Worm (Caenorhabditis elegans) whole organism, L3 larva: ENCODE measurements around the gene his-2.

Experiments used
- ama-1 ChIP-seq: fragments of 150-350 bp; optimal IDR thresholded peaks from 2 replicates; lab custom pipeline; 2018
- egl-27 ChIP-seq: sonication (generic microtip); optimal IDR thresholded peaks from 4 replicates; lab custom pipeline; 2017; ENCODE audit warnings: missing biosample characterization, missing genetic modification reagents, missing genetic modification characterization
- jun-1 ChIP-seq: fragments of 150-350 bp; optimal IDR thresholded peaks from 2 replicates; lab custom pipeline; 2014; ENCODE audit warnings: missing biosample characterization, missing genetic modification reagents, missing genetic modification characterization
- mml-1 ChIP-seq: fragments of 150-350 bp; sonication (generic microtip); optimal IDR thresholded peaks from 3 replicates; lab custom pipeline; 2014; ENCODE audit warnings: missing biosample characterization, missing genetic modification characterization
- nhr-11 ChIP-seq: fragments of 150-350 bp; optimal IDR thresholded peaks from 2 replicates; lab custom pipeline; 2014; ENCODE audit warnings: missing biosample characterization, missing genetic modification characterization
- nhr-25 ChIP-seq: sonication (generic microtip); optimal IDR thresholded peaks from 2 replicates; lab custom pipeline; 2017; ENCODE audit warnings: missing biosample characterization, missing genetic modification characterization
- nhr-76 ChIP-seq: fragments of 150-350 bp; sonication (generic microtip); optimal IDR thresholded peaks from 5 replicates; lab custom pipeline; 2014; ENCODE audit warnings: missing biosample characterization, missing genetic modification characterization
- pha-4 ChIP-seq: fragments of 150-350 bp; optimal IDR thresholded peaks from 2 replicates; lab custom pipeline; 2014; ENCODE audit warnings: missing biosample characterization, missing genetic modification reagents, missing genetic modification characterization
- pqm-1 ChIP-seq: fragments of 150-350 bp; optimal IDR thresholded peaks from 2 replicates; lab custom pipeline; 2017; ENCODE audit warnings: missing biosample characterization, missing genetic modification characterization, inconsistent platforms
- unc-62 ChIP-seq: fragments of 150-350 bp; sonication (generic microtip); optimal IDR thresholded peaks from 4 replicates; lab custom pipeline; 2014; ENCODE audit warnings: missing biosample characterization, missing genetic modification reagents, missing genetic modification characterization

DNA sequence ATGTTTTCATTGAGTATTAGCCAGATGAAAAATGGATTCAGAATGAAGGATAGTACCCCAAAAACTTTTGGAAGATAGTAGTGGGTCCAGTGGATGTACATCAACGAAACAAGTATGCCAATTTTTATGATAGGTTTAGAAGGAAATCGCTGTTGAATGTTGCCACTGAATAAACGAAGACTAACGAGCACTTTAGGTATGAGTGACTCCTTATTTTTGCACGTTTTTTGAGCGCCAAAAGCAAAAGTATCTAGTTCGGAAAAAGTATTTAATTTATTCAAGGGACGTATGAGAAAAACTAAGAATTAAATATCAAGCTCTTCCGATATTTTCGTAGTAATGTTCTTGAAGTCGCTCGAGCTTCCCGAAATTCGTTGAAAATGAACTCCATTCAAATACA, 31.8 kb upstream of the his-2 start, which contains the start of gene srj-10:
- TF ChIP-seq egl-27 (tag; lab: Kevin White, UChicago) (no peak), nhr-25 (tag; lab: Kevin White, UChicago) (no peak), mml-1 (no peak), ama-1 (lab: Kevin White, UChicago) (no peak), pha-4 (no peak), unc-62 (GFP tag; lab: Kevin White, UChicago) (no peak), pqm-1 (no peak), jun-1 (tag; lab: Kevin White, UChicago) (no peak), nhr-11 (tag; lab: Kevin White, UChicago) (no peak), nhr-76 (no peak)
